Fruit fly (Drosophila melanogaster) whole organism, embryonic: ENCODE results near the gene CG10866.

Experiments
- Bdp1 ChIP-seq: fragments of 200-800 bp; sonication (Bioruptor generic); optimal IDR thresholded peaks from 3 replicates; lab custom pipeline; 2016; ENCODE audit warnings: missing biosample characterization, missing genetic modification characterization
- Bteb2 ChIP-seq: fragments of 200-800 bp; sonication (Bioruptor generic); optimal IDR thresholded peaks from 2 replicates; lab custom pipeline; 2016; ENCODE audit warnings: missing biosample characterization, missing genetic modification characterization
- C15 ChIP-seq: fragments of 200-800 bp; sonication (Bioruptor generic); IDR thresholded peaks from 3 replicates; pipeline ENCODE4 v1.3.6; 2022; ENCODE audit warnings: missing biosample characterization, missing genetic modification characterization
- CG12219 ChIP-seq: fragments of 200-800 bp; sonication (Bioruptor generic); optimal IDR thresholded peaks from 3 replicates; lab custom pipeline; 2018; ENCODE audit warnings: missing biosample characterization, mild to moderate bottlenecking, missing genetic modification characterization
- CG13296 ChIP-seq: fragments of 200-800 bp; sonication (Bioruptor generic); optimal IDR thresholded peaks from 3 replicates; lab custom pipeline; 2018; ENCODE audit warnings: missing biosample characterization, mild to moderate bottlenecking, missing genetic modification characterization
- CG1529 ChIP-seq: fragments of 200-800 bp; sonication (Bioruptor generic); optimal IDR thresholded peaks from 3 replicates; lab custom pipeline; 2018; ENCODE audit warnings: missing biosample characterization, missing genetic modification characterization
- CG18011 ChIP-seq: fragments of 200-800 bp; sonication (Bioruptor generic); optimal IDR thresholded peaks from 2 replicates; lab custom pipeline; 2017; ENCODE audit warnings: missing biosample characterization, missing genetic modification characterization, mild to moderate bottlenecking, moderate library complexity, missing genotype
- CG2116 ChIP-seq: fragments of 200-800 bp; sonication (Bioruptor generic); optimal IDR thresholded peaks from 3 replicates; lab custom pipeline; 2018; ENCODE audit warnings: missing biosample characterization, mild to moderate bottlenecking, missing genetic modification characterization
- CG2199 ChIP-seq: fragments of 200-800 bp; sonication (Bioruptor generic); IDR thresholded peaks from 3 replicates; pipeline ENCODE4 v1.3.6; 2022; ENCODE audit warnings: missing biosample characterization, missing genetic modification characterization
- CG2202 ChIP-seq: fragments of 200-800 bp; sonication (Bioruptor generic); optimal IDR thresholded peaks from 2 replicates; lab custom pipeline; 2018; ENCODE audit warnings: missing biosample characterization, mild to moderate bottlenecking, missing genetic modification characterization
- CG2678 ChIP-seq: fragments of 200-800 bp; sonication (Bioruptor generic); optimal IDR thresholded peaks from 3 replicates; lab custom pipeline; 2019; ENCODE audit warnings: missing biosample characterization, mild to moderate bottlenecking, missing genetic modification characterization, moderate library complexity
- CG3281 ChIP-seq: fragments of 200-800 bp; sonication (Bioruptor generic); optimal IDR thresholded peaks from 3 replicates; lab custom pipeline; 2017; ENCODE audit warnings: missing biosample characterization, mild to moderate bottlenecking, missing genetic modification characterization
- CG33557 ChIP-seq: fragments of 200-800 bp; sonication (Bioruptor generic); optimal IDR thresholded peaks from 2 replicates; lab custom pipeline; 2019; ENCODE audit warnings: missing biosample characterization, mild to moderate bottlenecking, missing genetic modification characterization, moderate library complexity
- CG3838 ChIP-seq: fragments of 200-800 bp; sonication (Bioruptor generic); optimal IDR thresholded peaks from 3 replicates; lab custom pipeline; 2016; ENCODE audit warnings: missing biosample characterization, missing genetic modification characterization
- CG3847 ChIP-seq: fragments of 200-800 bp; sonication (Bioruptor generic); IDR thresholded peaks from 2 replicates; pipeline ENCODE4 v1.3.6; 2022; ENCODE audit warnings: missing biosample characterization, missing genetic modification characterization
- CG4328 ChIP-seq: fragments of 200-800 bp; sonication (Bioruptor generic); optimal IDR thresholded peaks from 3 replicates; lab custom pipeline; 2017; ENCODE audit warnings: missing biosample characterization, missing genetic modification reagents, missing genetic modification characterization
- CG5180 ChIP-seq: fragments of 200-800 bp; sonication (Bioruptor generic); optimal IDR thresholded peaks from 3 replicates; lab custom pipeline; 2017; ENCODE audit warnings: missing biosample characterization, missing genetic modification characterization, mild to moderate bottlenecking, moderate library complexity, missing genetic modification reagents
- CG6689 ChIP-seq: fragments of 200-800 bp; sonication (Bioruptor generic); IDR thresholded peaks from 2 replicates; pipeline ENCODE4 v1.3.6; 2022; ENCODE audit warnings: missing biosample characterization, missing genetic modification characterization
- CG7357 ChIP-seq: fragments of 200-800 bp; sonication (Bioruptor generic); IDR thresholded peaks from 3 replicates; pipeline ENCODE4 v1.3.6; 2022; ENCODE audit warnings: missing biosample characterization, missing genetic modification characterization
- CG7745 ChIP-seq: fragments of 200-800 bp; sonication (Bioruptor generic); optimal IDR thresholded peaks from 2 replicates; lab custom pipeline; 2018; ENCODE audit warnings: missing biosample characterization, mild to moderate bottlenecking, missing genetic modification characterization, moderate library complexity
- CG8089 ChIP-seq: fragments of 200-800 bp; sonication (Bioruptor generic); optimal IDR thresholded peaks from 3 replicates; lab custom pipeline; 2016; ENCODE audit warnings: missing biosample characterization, missing genetic modification characterization
- CG8924 ChIP-seq: fragments of 200-800 bp; optimal IDR thresholded peaks from 3 replicates; lab custom pipeline; 2019; ENCODE audit warnings: missing biosample characterization, mild to moderate bottlenecking, missing genetic modification characterization, moderate library complexity
- D19A ChIP-seq: fragments of 200-800 bp; optimal IDR thresholded peaks from 3 replicates; lab custom pipeline; 2019; ENCODE audit warnings: missing biosample characterization, mild to moderate bottlenecking, missing genetic modification characterization, moderate library complexity
- Dek ChIP-seq: fragments of 200-800 bp; sonication (Bioruptor generic); optimal IDR thresholded peaks from 3 replicates; lab custom pipeline; 2019; ENCODE audit warnings: missing biosample characterization, mild to moderate bottlenecking, missing genetic modification characterization, moderate library complexity
- Ets65A ChIP-seq: fragments of 200-800 bp; sonication (Bioruptor generic); peaks from one replicate; lab custom pipeline; 2016; ENCODE audit warnings: missing biosample characterization, missing genetic modification characterization
- HLH3B ChIP-seq: fragments of 200-800 bp; sonication (Bioruptor generic); IDR thresholded peaks from 2 replicates; pipeline ENCODE4 v1.3.6; 2022; ENCODE audit warnings: missing biosample characterization, missing genetic modification characterization
- Kr ChIP-seq: fragments of 200-800 bp; sonication (Bioruptor generic); optimal IDR thresholded peaks from 2 replicates; lab custom pipeline; 2017; ENCODE audit warnings: missing biosample characterization, mild to moderate bottlenecking, missing genetic modification characterization
- Oaz ChIP-seq: fragments of 200-800 bp; sonication (Bioruptor generic); IDR thresholded peaks from 2 replicates; pipeline ENCODE4 v1.3.6; 2022; ENCODE audit warnings: missing biosample characterization, missing genetic modification characterization
- Oli ChIP-seq: fragments of 200-800 bp; sonication (Bioruptor generic); optimal IDR thresholded peaks from 2 replicates; lab custom pipeline; 2018; ENCODE audit warnings: missing biosample characterization, mild to moderate bottlenecking, missing genetic modification characterization, moderate library complexity
- PHDP ChIP-seq: fragments of 200-800 bp; sonication (Bioruptor generic); optimal IDR thresholded peaks from 3 replicates; lab custom pipeline; 2018; ENCODE audit warnings: missing biosample characterization, mild to moderate bottlenecking, missing genetic modification characterization, moderate library complexity
- Sry-β ChIP-seq: fragments of 200-800 bp; sonication (Bioruptor generic); optimal IDR thresholded peaks from 2 replicates; lab custom pipeline; 2018; ENCODE audit warnings: missing biosample characterization, mild to moderate bottlenecking, missing genetic modification characterization, moderate library complexity
- Xrp1 ChIP-seq: fragments of 200-800 bp; sonication (Bioruptor generic); IDR thresholded peaks from 2 replicates; pipeline ENCODE4 v1.3.6; 2022; ENCODE audit warnings: missing biosample characterization, missing genetic modification characterization
- al ChIP-seq: fragments of 200-800 bp; sonication (Bioruptor generic); IDR thresholded peaks from 2 replicates; pipeline ENCODE4 v1.3.6; 2022; ENCODE audit warnings: missing biosample characterization, missing genetic modification characterization
- ap ChIP-seq: fragments of 200-800 bp; sonication (Bioruptor generic); IDR thresholded peaks from 2 replicates; pipeline ENCODE4 v1.3.6; 2022; ENCODE audit warnings: missing biosample characterization, missing genetic modification characterization
- dm ChIP-seq: fragments of 200-800 bp; sonication (Bioruptor generic); optimal IDR thresholded peaks from 3 replicates; lab custom pipeline; 2016; ENCODE audit warnings: missing biosample characterization, missing genetic modification characterization
- ewg ChIP-seq: fragments of 200-800 bp; sonication (Bioruptor generic); optimal IDR thresholded peaks from 3 replicates; lab custom pipeline; 2017; ENCODE audit warnings: mild to moderate bottlenecking, missing biosample characterization, missing genetic modification reagents, missing genetic modification characterization
- gsb ChIP-seq: fragments of 200-800 bp; sonication (Bioruptor generic); IDR thresholded peaks from 2 replicates; pipeline ENCODE4 v1.3.6; 2022; ENCODE audit warnings: missing biosample characterization, missing genetic modification characterization
- hkb ChIP-seq, 2 experiments: fragments of 200-800 bp in 1 of 2; fragments of >200 bp in 1 of 2; sonication (Bioruptor generic) in 1 of 2; IDR thresholded peaks in 1 of 2; optimal IDR thresholded peaks in 1 of 2; 2 replicates each; pipeline versions ENCODE4 v1.3.6 to Lab custom; 2017 to 2022; ENCODE audit warnings: missing biosample characterization in 1 of 2, missing genetic modification characterization in 1 of 2
- kah ChIP-seq: fragments of 200-800 bp; sonication (Bioruptor generic); optimal IDR thresholded peaks from 2 replicates; lab custom pipeline; 2018; ENCODE audit warnings: missing biosample characterization, mild to moderate bottlenecking, missing genetic modification characterization
- mld ChIP-seq: fragments of 200-800 bp; sonication (Bioruptor generic); IDR thresholded peaks from 3 replicates; pipeline ENCODE4 v1.3.6; 2022; ENCODE audit warnings: missing biosample characterization, missing genetic modification characterization; ENCODE audit not compliant: partially characterized antibody
- pita ChIP-seq: fragments of 200-800 bp; sonication (Bioruptor generic); optimal IDR thresholded peaks from 2 replicates; lab custom pipeline; 2017; ENCODE audit warnings: missing biosample characterization, mild to moderate bottlenecking, missing genetic modification characterization
- row ChIP-seq: fragments of 200-800 bp; sonication (Bioruptor generic); IDR thresholded peaks from 3 replicates; pipeline ENCODE4 v1.3.6; 2022; ENCODE audit warnings: missing biosample characterization, missing genetic modification characterization
- sens ChIP-seq: fragments of 200-800 bp; sonication (Bioruptor generic); peaks from one replicate; lab custom pipeline; 2016; ENCODE audit warnings: missing biosample characterization, missing genetic modification characterization
- seq ChIP-seq: fragments of 200-800 bp; sonication (Bioruptor generic); IDR thresholded peaks from 2 replicates; pipeline ENCODE4 v1.3.6; 2022; ENCODE audit warnings: missing biosample characterization, missing genetic modification characterization
- slp2 ChIP-seq: fragments of 200-800 bp; sonication (Bioruptor generic); optimal IDR thresholded peaks from 2 replicates; lab custom pipeline; 2016; ENCODE audit warnings: missing biosample characterization, missing genetic modification characterization
- so ChIP-seq: fragments of 200-800 bp; sonication (Bioruptor generic); IDR thresholded peaks from 3 replicates; pipeline ENCODE4 v1.3.6; 2022; ENCODE audit warnings: missing biosample characterization, missing genetic modification characterization
- sr ChIP-seq: fragments of 200-800 bp; sonication (Bioruptor generic); IDR thresholded peaks from 3 replicates; pipeline ENCODE4 v1.3.6; 2022; ENCODE audit warnings: missing biosample characterization, missing genetic modification characterization
- tin ChIP-seq: fragments of 200-800 bp; sonication (Bioruptor generic); optimal IDR thresholded peaks from 3 replicates; lab custom pipeline; 2016; ENCODE audit warnings: missing biosample characterization, missing genetic modification characterization
- trem ChIP-seq: fragments of 200-800 bp; optimal IDR thresholded peaks from 3 replicates; lab custom pipeline; 2019; ENCODE audit warnings: missing biosample characterization, mild to moderate bottlenecking, missing genetic modification characterization, moderate library complexity
- tup ChIP-seq: fragments of 200-800 bp; sonication (Bioruptor generic); optimal IDR thresholded peaks from 2 replicates; lab custom pipeline; 2016; ENCODE audit warnings: missing biosample characterization, mild to moderate bottlenecking, missing genetic modification characterization, moderate library complexity
- tx ChIP-seq: fragments of 200-800 bp; sonication (Bioruptor generic); optimal IDR thresholded peaks from 2 replicates; lab custom pipeline; 2016; ENCODE audit warnings: missing biosample characterization, missing genetic modification characterization

The CG10866 gene

DNA sequence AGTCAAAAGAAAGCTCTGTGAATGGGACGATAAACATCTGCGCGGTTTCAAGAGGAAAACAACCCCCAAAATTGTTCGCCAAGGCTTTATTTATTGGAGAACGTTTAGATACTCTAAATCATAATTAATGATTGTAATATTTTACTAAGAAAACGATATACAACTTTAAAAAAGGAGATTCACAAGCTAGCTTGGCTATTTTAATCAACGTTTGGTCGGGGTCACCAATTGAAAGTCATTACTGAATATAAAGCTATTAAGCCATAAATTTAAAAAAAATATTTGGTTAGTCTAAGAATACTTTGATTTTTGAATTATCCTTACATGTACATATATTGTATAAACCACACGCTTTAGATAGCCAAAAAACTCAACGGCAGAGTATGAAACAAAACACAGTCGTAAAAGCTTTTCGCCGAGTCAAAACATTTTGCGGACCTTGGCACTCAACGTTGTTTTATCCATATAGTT lies 45.6 kb downstream of the CG10866 start, which contains the start of gene Fie (continued):
- TF ChIP-seq Sry-β (GFP tag; lab: Kevin White, UChicago) (no peak), tup (GFP tag; lab: Kevin White, UChicago) (no peak), CG4328 (no peak), tin (GFP tag; lab: Kevin White, UChicago) (peak; percentile 24), ap (GFP tag; lab: Robert Waterston, UW) (no peak), CG8089 (GFP tag; lab: Kevin White, UChicago) (no peak), CG7745 (tag; lab: Kevin White, UChicago) (no peak), mld (GFP tag; lab: Robert Waterston, UW) (no peak), al (GFP tag; lab: Robert Waterston, UW) (0 out of 2 replicates have a peak, but pooled peaks have one; percentile 22), sr (no peak), CG13296 (GFP tag; lab: Kevin White, UChicago) (peak; percentile 63), CG7357 (GFP tag; lab: Robert Waterston, UW) (0 out of 3 replicates have a peak, but pooled peaks have one; percentile 48), PHDP (tag; lab: Kevin White, UChicago) (peak; percentile 78), Dek (tag; lab: Kevin White, UChicago) (peak; percentile 75), Ets65A (peak; percentile 59), tx (peak; percentile 3), Bteb2 (peak; percentile 8), C15 (GFP tag; lab: Robert Waterston, UW) (no peak), so (GFP tag; lab: Robert Waterston, UW) (0 out of 3 replicates have a peak, but pooled peaks have one; percentile 56), CG6689 (GFP tag; lab: Robert Waterston, UW) (peak; percentile 32; the same call in 1 of the 2 replicates), CG18011 (GFP tag; lab: Kevin White, UChicago) (peak; percentile 30), hkb (optimal IDR thresholded peaks at IDR 0.05; lab: Kevin White, UChicago) (no peak), hkb (GFP tag; IDR thresholded peaks at IDR 0.05; lab: Robert Waterston, UW) (peak; percentile 53), CG2678 (tag; lab: Kevin White, UChicago) (peak; percentile 85), CG3281 (GFP tag; lab: Kevin White, UChicago) (peak; percentile 78), row (GFP tag; lab: Robert Waterston, UW) (peak; percentile 82), CG8924 (tag; lab: Kevin White, UChicago) (peak; percentile 84), dm (GFP tag; lab: Kevin White, UChicago) (no peak), CG5180 (GFP tag; lab: Kevin White, UChicago) (peak; percentile 39), CG2199 (GFP tag; lab: Robert Waterston, UW) (no peak), Bdp1 (GFP tag; lab: Kevin White, UChicago) (peak; percentile 46), CG2116 (GFP tag; lab: Kevin White, UChicago) (peak; percentile 1), Kr (no peak), Oaz (GFP tag; lab: Robert Waterston, UW) (no peak), trem (tag; lab: Kevin White, UChicago) (no peak), sens (peak; percentile 85), Oli (tag; lab: Kevin White, UChicago) (peak; percentile 80), slp2 (GFP tag; lab: Kevin White, UChicago) (no peak), CG2202 (no peak), CG33557 (GFP tag; lab: Kevin White, UChicago) (no peak), D19A (tag; lab: Kevin White, UChicago) (peak; percentile 94), CG3838 (GFP tag; lab: Kevin White, UChicago) (peak; percentile 2), gsb (GFP tag; lab: Robert Waterston, UW) (no peak), CG1529 (peak; percentile 47), pita (GFP tag; lab: Kevin White, UChicago) (no peak), CG3847 (no peak), CG12219 (GFP tag; lab: Kevin White, UChicago) (peak; percentile 59), kah (GFP tag; lab: Kevin White, UChicago) (no peak), HLH3B (GFP tag; lab: Robert Waterston, UW) (no peak), ewg (peak; percentile 62), Xrp1 (GFP tag; lab: Robert Waterston, UW) (peak; percentile 58), seq (GFP tag; lab: Robert Waterston, UW) (peak; percentile 67)
